Fruit fly (Drosophila melanogaster): ENCODE measurements around the gene CG34007.

DNA sequence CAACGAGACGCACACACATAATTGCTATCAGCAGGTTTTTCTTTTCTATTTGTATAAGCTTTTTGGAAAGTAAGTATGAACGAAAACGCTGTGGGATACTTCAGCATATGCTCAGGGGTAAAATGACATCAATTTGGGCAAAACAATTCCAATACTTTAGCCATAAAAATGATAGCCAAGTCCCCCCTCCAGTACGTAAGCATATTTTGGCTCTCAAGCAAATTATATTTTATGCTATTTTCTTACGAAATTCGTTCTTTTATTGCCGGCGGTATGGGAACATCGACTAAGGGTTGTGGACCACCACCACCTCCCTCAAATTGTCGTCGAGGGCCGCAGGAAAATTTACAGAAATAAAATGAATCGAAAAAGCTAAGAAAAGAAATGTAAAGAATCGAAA is 21.5 kb upstream of the CG34007 start, which contains the start of gene CG43233:
- TF ChIP-seq chinmo (GFP tag; IDR thresholded peaks at IDR 0.05; ENCODE audit: partially characterized antibody) = no peak
- TF ChIP-seq CG43689 (GFP tag; IDR thresholded peaks at IDR 0.05) = no peak
- no peak for TF ChIP-seq Max (GFP tag; optimal IDR thresholded peaks at IDR 0.05)

Data from whole organism, embryonic.